Fruit fly (Drosophila melanogaster): ENCODE measurements around the gene CG7322.
A peak's percentile ranks its signal among the peaks of the same experiment; 100 is the strongest.

Gene CG7322

dm6 chrX:18869489-18870132 lies 12.1 kb upstream of the CG7322 start (continued):
- no peak for TF ChIP-seq CG14965 (GFP tag; optimal IDR thresholded peaks at IDR 0.05; ENCODE audit: borderline replicate concordance)
- TF ChIP-seq Dfd (GFP tag; optimal IDR thresholded peaks at IDR 0.05): no peak
- peak; percentile 37 for TF ChIP-seq tin (GFP tag; optimal IDR thresholded peaks at IDR 0.05)
- no peak for TF ChIP-seq slou (GFP tag; optimal IDR thresholded peaks at IDR 0.05)
- no peak for TF ChIP-seq croc (GFP tag; conservative IDR thresholded peaks at IDR 0.05)
- TF ChIP-seq CG7745 (tag; optimal IDR thresholded peaks at IDR 0.05): no peak
- no peak for TF ChIP-seq luna (GFP tag; optimal IDR thresholded peaks at IDR 0.05)
- TF ChIP-seq en (GFP tag; optimal IDR thresholded peaks at IDR 0.05): peak; percentile 20
- TF ChIP-seq ara (GFP tag; IDR thresholded peaks at IDR 0.05): peak; percentile 61; the same call in 1 of the 2 replicates
- peak; percentile 14 for TF ChIP-seq CG14710 (tag; optimal IDR thresholded peaks at IDR 0.05)
- TF ChIP-seq CG14667 (GFP tag; IDR thresholded peaks at IDR 0.05): peak; percentile 66
- TF ChIP-seq dysf (GFP tag; IDR thresholded peaks at IDR 0.05): peak; percentile 66; the same call in 2 of the 3 replicates
- TF ChIP-seq CG1792 (GFP tag; optimal IDR thresholded peaks at IDR 0.05): peak; percentile 13
- TF ChIP-seq CG2712 (tag; optimal IDR thresholded peaks at IDR 0.05): peak; percentile 18
- TF ChIP-seq CG17359 (tag; optimal IDR thresholded peaks at IDR 0.05): peak; percentile 71
- TF ChIP-seq CG9932 (GFP tag; IDR thresholded peaks at IDR 0.05): peak; percentile 37; the same call in 1 of the 2 replicates
- TF ChIP-seq z (GFP tag; IDR thresholded peaks at IDR 0.05): no peak
- peak; percentile 47 for TF ChIP-seq lilli (GFP tag; optimal IDR thresholded peaks at IDR 0.05)
- no peak for TF ChIP-seq CG9876 (GFP tag; optimal IDR thresholded peaks at IDR 0.05)
- no peak for TF ChIP-seq Opbp (GFP tag; IDR thresholded peaks at IDR 0.05; ENCODE audit: partially characterized antibody)
- TF ChIP-seq gfzf (GFP tag; optimal IDR thresholded peaks at IDR 0.05): no peak
- TF ChIP-seq Fer2 (tag; optimal IDR thresholded peaks at IDR 0.05): no peak
- TF ChIP-seq crc (GFP tag; optimal IDR thresholded peaks at IDR 0.05): peak; percentile 19
- TF ChIP-seq B-H1 (GFP tag; IDR thresholded peaks at IDR 0.05): peak; percentile 41; the same call in 1 of the 3 replicates
- peak; percentile 17 for TF ChIP-seq Chrac-16 (GFP tag; optimal IDR thresholded peaks at IDR 0.05)
- no peak for TF ChIP-seq ato (GFP tag; IDR thresholded peaks at IDR 0.05; ENCODE audit: partially characterized antibody)
- TF ChIP-seq sima (GFP tag; optimal IDR thresholded peaks at IDR 0.05): no peak
- peak; percentile 59; the same call in 1 of the 2 replicates for TF ChIP-seq CG11247 (GFP tag; IDR thresholded peaks at IDR 0.05)
- no peak for TF ChIP-seq CG6765 (GFP tag; optimal IDR thresholded peaks at IDR 0.05)
- no peak for TF ChIP-seq Atf3 (GFP tag; optimal IDR thresholded peaks at IDR 0.05)
- peak; percentile 9 for TF ChIP-seq NK7.1 (GFP tag; optimal IDR thresholded peaks at IDR 0.05)
- peak; percentile 7 for TF ChIP-seq HLH54F (GFP tag; optimal IDR thresholded peaks at IDR 0.05)
- TF ChIP-seq Fer1 (GFP tag; optimal IDR thresholded peaks at IDR 0.05): peak; percentile 27
- no peak for TF ChIP-seq CG33213 (GFP tag; optimal IDR thresholded peaks at IDR 0.05)
- TF ChIP-seq gcm2 (GFP tag; optimal IDR thresholded peaks at IDR 0.05): no peak
- no peak for TF ChIP-seq CG3726 (GFP tag; IDR thresholded peaks at IDR 0.05)
- no peak for TF ChIP-seq CG1832 (GFP tag; optimal IDR thresholded peaks at IDR 0.05)
- TF ChIP-seq exex (tag; optimal IDR thresholded peaks at IDR 0.05): no peak
- no peak for TF ChIP-seq YL-1 (GFP tag; optimal IDR thresholded peaks at IDR 0.05)
- TF ChIP-seq ttk (GFP tag; IDR thresholded peaks at IDR 0.05): peak; percentile 44; the same call in 1 of the 2 replicates
- TF ChIP-seq CG2199 (GFP tag; IDR thresholded peaks at IDR 0.05): 0 out of 3 replicates have a peak, but pooled peaks have one; percentile 50
- no peak for TF ChIP-seq CG42726 (GFP tag; IDR thresholded peaks at IDR 0.05; ENCODE audit: partially characterized antibody)
- no peak for TF ChIP-seq BEAF-32 (GFP tag; optimal IDR thresholded peaks at IDR 0.05)
- TF ChIP-seq Gug (GFP tag; IDR thresholded peaks at IDR 0.05): peak; percentile 52; the same call in 1 of the 4 replicates
- no peak for TF ChIP-seq CG11723 (GFP tag; optimal IDR thresholded peaks at IDR 0.05)
- peak; percentile 30; the same call in 1 of the 2 replicates for TF ChIP-seq gsb (GFP tag; IDR thresholded peaks at IDR 0.05)
- TF ChIP-seq CG13894 (tag; optimal IDR thresholded peaks at IDR 0.05): no peak
- TF ChIP-seq Side (GFP tag; optimal IDR thresholded peaks at IDR 0.05): peak; percentile 26
- 0 out of 2 replicates have a peak, but pooled peaks have one; percentile 17 for TF ChIP-seq CG31224 (GFP tag; IDR thresholded peaks at IDR 0.05)
- peak; percentile 32 for TF ChIP-seq CG10979 (tag; optimal IDR thresholded peaks at IDR 0.05)
